Worm (Caenorhabditis elegans): Measurements from ENCODE around the gene R09B5.11.
A peak's percentile ranks its signal among the peaks of the same experiment; 100 is the strongest.

Gene R09B5.11

DNA sequence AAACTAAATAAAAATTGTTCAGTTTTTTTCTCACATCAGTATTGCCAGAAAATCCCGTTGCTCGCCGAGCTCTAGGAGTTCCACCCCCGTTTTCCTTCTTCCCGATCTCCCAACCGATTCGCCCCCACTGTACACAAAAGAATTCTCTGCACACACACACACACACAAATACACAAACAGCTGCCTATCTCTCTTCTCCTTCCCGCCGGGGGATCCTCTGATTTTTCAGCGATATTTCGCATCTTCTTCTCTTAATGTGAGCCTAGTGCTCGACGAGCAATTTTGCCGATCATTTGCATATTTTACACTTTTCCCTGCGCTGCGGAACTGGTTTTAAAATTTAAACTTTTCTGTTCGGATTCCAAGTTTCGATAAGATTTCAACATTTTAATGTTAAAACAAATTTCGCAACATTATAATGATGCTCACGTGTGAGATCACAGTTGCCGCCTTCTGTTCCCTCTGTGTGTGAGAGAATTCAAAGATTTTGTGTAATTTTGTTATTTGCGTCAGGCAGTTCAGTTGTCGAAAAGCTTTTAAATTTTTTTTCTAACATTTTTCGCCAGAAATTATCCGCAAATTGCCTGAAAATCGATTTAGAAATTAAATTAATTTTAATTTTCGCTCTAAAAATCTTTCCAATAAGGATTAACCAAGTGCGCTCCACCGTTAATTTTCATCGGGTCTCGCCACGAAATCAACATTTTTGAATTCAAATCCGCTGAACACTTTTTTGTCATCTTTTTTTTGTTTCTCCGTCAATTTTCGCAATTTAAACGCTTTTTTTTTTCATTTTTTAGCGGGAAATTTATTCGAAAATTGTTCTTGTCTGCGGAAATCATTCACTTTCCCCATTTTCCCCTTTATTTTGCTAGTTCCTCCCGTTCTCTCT lies 32.3 kb downstream of the R09B5.11 start (continued):
- TF ChIP-seq nhr-12 (tag; optimal IDR thresholded peaks at IDR 0.05) = no peak
- TF ChIP-seq ceh-82 (tag; optimal IDR thresholded peaks at IDR 0.05) = no peak
- no peak for TF ChIP-seq unc-62 (GFP tag; optimal IDR thresholded peaks at IDR 0.05)
- TF ChIP-seq mdl-1 (tag; optimal IDR thresholded peaks at IDR 0.05) = peak in 1 of 2 experiments; percentile 10
- TF ChIP-seq lin-11 (tag; optimal IDR thresholded peaks at IDR 0.05) = peak; percentile 14
- no peak for TF ChIP-seq ztf-11 (tag; optimal IDR thresholded peaks at IDR 0.05)
- no peak for TF ChIP-seq unc-39 (tag; optimal IDR thresholded peaks at IDR 0.05)
- no peak for TF ChIP-seq elt-3 (tag; optimal IDR thresholded peaks at IDR 0.05)
- no peak for TF ChIP-seq alr-1 (tag; optimal IDR thresholded peaks at IDR 0.05)
- TF ChIP-seq sma-3 (GFP tag; optimal IDR thresholded peaks at IDR 0.05) = peak; percentile 70
- peak; percentile 91 for TF ChIP-seq gmeb-1 (tag; optimal IDR thresholded peaks at IDR 0.05)
- TF ChIP-seq R02D3.7 (tag; optimal IDR thresholded peaks at IDR 0.05) = no peak
- TF ChIP-seq nhr-25 (tag; optimal IDR thresholded peaks at IDR 0.05) = peak; percentile 74
- peak; percentile 96 for TF ChIP-seq unc-55 (GFP tag; optimal IDR thresholded peaks at IDR 0.05)
- TF ChIP-seq lsy-2 (tag; optimal IDR thresholded peaks at IDR 0.05) = peak in 1 of 2 experiments; percentile 82
- peak; percentile 50 for TF ChIP-seq nhr-6 (tag; optimal IDR thresholded peaks at IDR 0.05)
- peak; percentile 87 for TF ChIP-seq C34F6.9 (tag; optimal IDR thresholded peaks at IDR 0.05)
- no peak for TF ChIP-seq nhr-237 (tag; optimal IDR thresholded peaks at IDR 0.05)
- no peak for TF ChIP-seq sem-4 (tag; optimal IDR thresholded peaks at IDR 0.05)
- TF ChIP-seq ztf-1 (GFP tag; conservative IDR thresholded peaks at IDR 0.05) = no peak
- TF ChIP-seq crh-2 (tag; optimal IDR thresholded peaks at IDR 0.05) = peak; percentile 72
- no peak for TF ChIP-seq ceh-16 (tag; optimal IDR thresholded peaks at IDR 0.05)

DNA sequence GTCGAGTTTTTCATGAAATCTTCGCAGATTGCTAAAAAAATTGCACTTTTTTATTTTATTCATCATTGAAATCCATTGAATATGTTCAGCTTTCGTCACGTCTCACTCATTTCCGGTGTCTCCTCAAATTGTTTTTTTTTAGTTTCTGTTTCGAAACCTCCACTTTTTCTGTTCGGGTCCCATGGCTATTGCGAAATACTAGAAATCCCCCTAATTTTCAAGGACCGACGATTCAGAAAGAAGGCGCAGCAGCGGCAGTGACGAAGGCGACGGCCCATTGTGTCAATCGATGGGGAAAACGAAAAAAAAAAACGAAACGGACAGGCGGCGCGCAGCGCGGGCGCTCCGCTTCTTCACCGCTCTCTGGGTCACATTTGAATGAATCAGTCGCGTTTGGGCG lies 33.0 kb downstream of the R09B5.11 start:
- no peak for TF ChIP-seq gmeb-1 (tag; optimal IDR thresholded peaks at IDR 0.05)
- no peak for TF ChIP-seq zag-1 (tag; optimal IDR thresholded peaks at IDR 0.05)
- no peak for TF ChIP-seq snpc-4 (tag; optimal IDR thresholded peaks at IDR 0.05)
- TF ChIP-seq nhr-25 (tag; optimal IDR thresholded peaks at IDR 0.05) = no peak
- no peak for TF ChIP-seq lin-11 (tag; optimal IDR thresholded peaks at IDR 0.05)
- TF ChIP-seq unc-39 (tag; optimal IDR thresholded peaks at IDR 0.05) = no peak
- peak; percentile 31 for TF ChIP-seq sma-9 (GFP tag; optimal IDR thresholded peaks at IDR 0.05)
- no peak for TF ChIP-seq sma-9 (tag; optimal IDR thresholded peaks at IDR 0.05)

DNA sequence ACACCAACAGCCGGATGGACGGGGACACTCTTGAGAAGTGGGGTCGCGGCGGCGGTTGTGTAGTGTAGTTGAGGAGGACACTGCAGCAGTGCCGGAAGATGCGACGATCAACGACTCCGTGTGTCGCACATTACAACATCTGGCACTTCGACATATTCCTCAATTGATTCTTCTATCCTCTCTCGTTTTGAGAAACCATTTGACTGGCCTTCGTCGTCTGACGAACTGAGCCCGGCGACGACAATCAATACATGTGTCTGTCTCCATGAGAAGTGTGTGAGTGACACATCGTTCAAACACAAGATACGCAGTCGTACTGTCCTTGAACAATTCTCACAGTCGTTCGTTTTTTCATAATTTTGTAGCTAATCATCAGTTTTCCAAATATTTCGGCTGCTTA lies 33.6 kb downstream of the R09B5.11 start:
- TF ChIP-seq fos-1 (tag; optimal IDR thresholded peaks at IDR 0.05) (peak; percentile 28), nhr-129 (tag; optimal IDR thresholded peaks at IDR 0.05) (peak; percentile 13), nhr-21 (tag; optimal IDR thresholded peaks at IDR 0.05) (no peak), elt-1 (tag; optimal IDR thresholded peaks at IDR 0.05) (no peak)

DNA sequence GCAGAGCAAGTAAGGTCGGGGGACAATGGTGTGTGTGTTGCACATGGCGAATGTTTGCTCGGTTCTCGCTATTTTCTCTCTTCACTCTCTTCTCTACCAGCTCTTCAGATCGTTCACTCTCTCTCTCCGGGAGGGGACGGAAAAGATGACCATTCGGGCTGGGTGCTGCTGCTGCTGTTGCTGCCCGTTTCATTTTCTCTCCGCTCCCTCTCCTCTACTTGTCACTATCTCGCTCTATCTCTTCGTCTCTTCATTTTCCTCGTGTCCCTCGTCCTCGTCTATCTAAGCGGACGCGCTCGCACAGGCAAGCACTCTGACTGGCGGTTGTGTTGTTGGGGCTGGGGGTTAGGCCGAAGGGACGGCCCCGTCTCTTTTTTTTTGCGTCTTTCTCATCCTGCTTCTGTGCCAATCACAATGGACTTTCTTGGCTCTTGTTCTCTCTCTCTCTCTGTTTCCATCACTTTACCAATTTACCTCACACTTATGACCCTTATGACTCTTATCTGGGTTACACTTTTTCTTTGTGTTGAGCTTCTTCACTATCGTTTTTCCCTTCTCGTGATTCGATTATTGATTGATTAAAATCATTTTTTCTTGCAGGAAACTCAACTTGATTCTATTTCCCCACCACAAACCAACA lies 35.6 kb downstream of the R09B5.11 start, which contains the start of the genes F53E2.2 and unc-60:
F53E2.2 (plus strand) TSS at position 601 of the 640 bp plus-strand sequence.
unc-60 (plus strand) TSS at position 601 of the 640 bp plus-strand sequence.
- TF ChIP-seq nhr-11 (tag; optimal IDR thresholded peaks at IDR 0.05) (no peak), nhr-21 (tag; optimal IDR thresholded peaks at IDR 0.05) (no peak), gmeb-1 (tag; optimal IDR thresholded peaks at IDR 0.05) (peak; percentile 30), ceh-16 (tag; optimal IDR thresholded peaks at IDR 0.05) (no peak), ztf-11 (tag; optimal IDR thresholded peaks at IDR 0.05) (no peak), ztf-4 (tag; optimal IDR thresholded peaks at IDR 0.05) (peak; percentile 44), nhr-129 (tag; optimal IDR thresholded peaks at IDR 0.05) (peak; percentile 85), zag-1 (tag; optimal IDR thresholded peaks at IDR 0.05) (peak; percentile 62), fos-1 (tag; optimal IDR thresholded peaks at IDR 0.05) (peak; percentile 36), lin-11 (tag; optimal IDR thresholded peaks at IDR 0.05) (peak; percentile 5), nhr-12 (tag; optimal IDR thresholded peaks at IDR 0.05) (no peak), aly-2 (tag; optimal IDR thresholded peaks at IDR 0.05) (no peak), ama-1 (optimal IDR thresholded peaks at IDR 0.05) (no peak), Y55F3AM.14 (GFP tag; optimal IDR thresholded peaks at IDR 0.05) (no peak), unc-62 (GFP tag; optimal IDR thresholded peaks at IDR 0.05) (no peak), nhr-23 (tag; optimal IDR thresholded peaks at IDR 0.05) (no peak), snpc-4 (tag; optimal IDR thresholded peaks at IDR 0.05) (no peak), elt-3 (tag; optimal IDR thresholded peaks at IDR 0.05) (no peak), sma-9 (GFP tag; optimal IDR thresholded peaks at IDR 0.05) (peak; percentile 48), sma-9 (tag; optimal IDR thresholded peaks at IDR 0.05) (no peak), ceh-82 (tag; optimal IDR thresholded peaks at IDR 0.05) (peak; percentile 16), lin-13 (GFP tag; optimal IDR thresholded peaks at IDR 0.05) (no peak), egl-27 (tag; optimal IDR thresholded peaks at IDR 0.05) (peak; percentile 31), dmd-4 (tag; optimal IDR thresholded peaks at IDR 0.05) (no peak), alr-1 (tag; optimal IDR thresholded peaks at IDR 0.05) (no peak), mab-5 (tag; optimal IDR thresholded peaks at IDR 0.05) (peak; percentile 39), peb-1 (tag; optimal IDR thresholded peaks at IDR 0.05) (no peak), C34F6.9 (tag; optimal IDR thresholded peaks at IDR 0.05) (peak; percentile 83), ztf-1 (GFP tag; conservative IDR thresholded peaks at IDR 0.05) (no peak), nhr-77 (tag; optimal IDR thresholded peaks at IDR 0.05) (no peak), nhr-6 (tag; optimal IDR thresholded peaks at IDR 0.05) (no peak), blmp-1 (tag; optimal IDR thresholded peaks at IDR 0.05; ENCODE audit: insufficient read depth) (no peak)
